Fruit fly (Drosophila melanogaster): ENCODE data around the gene CG14238.

Gene CG14238

DNA sequence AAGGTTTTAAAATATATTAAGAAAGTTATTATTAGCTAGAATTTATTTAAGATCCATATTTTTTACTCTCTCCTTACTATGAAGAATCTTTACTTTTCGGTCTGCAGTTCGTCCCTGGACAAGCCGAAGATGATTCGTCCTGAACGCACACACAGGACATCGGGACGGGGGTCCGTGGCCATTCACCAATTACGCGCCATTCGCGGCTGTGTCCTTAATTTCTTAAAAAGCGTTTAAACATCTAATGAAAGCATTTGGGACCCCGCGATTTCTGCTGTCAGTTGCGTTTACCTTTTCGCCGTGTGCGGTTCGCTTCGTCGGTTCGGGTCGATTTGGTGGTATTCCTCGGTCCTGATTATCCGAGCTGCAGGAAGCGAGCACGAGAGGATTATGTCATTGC lies at the start of gene CG14238:
TSS of gene CG14238 (plus strand) at position 301 of the 400 bp plus-strand sequence.
- no peak for TF ChIP-seq psq (optimal IDR thresholded peaks at IDR 0.05)
- no peak for TF ChIP-seq h (optimal IDR thresholded peaks at IDR 0.05)
- no peak for TF ChIP-seq Myc (optimal IDR thresholded peaks at IDR 0.05)
- no peak for TF ChIP-seq insv (optimal IDR thresholded peaks at IDR 0.05)
- TF ChIP-seq Sin3A (optimal IDR thresholded peaks at IDR 0.05) = no peak
- TF ChIP-seq ttk (optimal IDR thresholded peaks at IDR 0.05) = no peak

DNA sequence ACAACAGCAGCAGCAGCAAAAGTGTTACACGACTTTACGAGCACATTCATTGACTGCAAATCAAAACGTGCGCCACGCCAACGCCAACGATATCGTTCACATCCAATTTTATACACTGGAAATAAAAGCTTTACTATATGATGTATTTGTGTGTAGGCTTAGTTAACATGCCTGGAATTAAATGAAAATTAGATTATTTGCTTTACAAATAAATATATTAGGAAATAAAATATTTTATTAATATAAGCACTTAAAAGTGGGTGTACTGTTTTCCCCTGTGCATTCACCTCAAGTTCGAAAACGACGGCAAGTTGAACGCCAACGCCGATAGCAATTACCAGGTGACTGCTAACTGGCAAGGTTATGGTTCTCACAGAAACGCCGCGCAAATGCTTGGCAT lies 48.3 kb upstream of the CG14238 start:
- TF ChIP-seq Myc (optimal IDR thresholded peaks at IDR 0.05) = no peak

DNA sequence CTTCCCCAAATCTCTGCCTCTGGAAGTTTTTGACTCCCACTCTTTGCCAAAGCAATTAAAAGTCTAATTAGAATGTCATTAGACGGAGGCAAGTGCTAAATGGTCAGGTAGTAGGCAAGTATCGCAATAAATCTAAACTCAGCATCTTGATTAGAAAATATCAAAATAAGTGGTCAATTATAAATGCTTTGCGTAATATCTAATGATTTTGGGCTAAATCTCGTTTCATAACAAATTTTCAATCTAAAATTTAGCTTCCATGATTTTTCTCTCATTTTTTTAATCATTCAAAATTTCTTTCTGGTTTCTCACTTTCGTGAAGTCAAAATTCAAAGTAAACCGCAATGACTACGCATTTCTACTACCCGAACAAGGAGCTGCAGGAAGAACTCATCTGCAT lies 44.3 kb upstream of the CG14238 start, which contains the start of gene Ald2:
TSS of gene Ald2 (plus strand) at position 301 of the 400 bp plus-strand sequence.
- TF ChIP-seq h (optimal IDR thresholded peaks at IDR 0.05) = no peak
- no peak for TF ChIP-seq ttk (optimal IDR thresholded peaks at IDR 0.05)
- no peak for TF ChIP-seq insv (optimal IDR thresholded peaks at IDR 0.05)
- TF ChIP-seq Sin3A (optimal IDR thresholded peaks at IDR 0.05) = no peak

DNA sequence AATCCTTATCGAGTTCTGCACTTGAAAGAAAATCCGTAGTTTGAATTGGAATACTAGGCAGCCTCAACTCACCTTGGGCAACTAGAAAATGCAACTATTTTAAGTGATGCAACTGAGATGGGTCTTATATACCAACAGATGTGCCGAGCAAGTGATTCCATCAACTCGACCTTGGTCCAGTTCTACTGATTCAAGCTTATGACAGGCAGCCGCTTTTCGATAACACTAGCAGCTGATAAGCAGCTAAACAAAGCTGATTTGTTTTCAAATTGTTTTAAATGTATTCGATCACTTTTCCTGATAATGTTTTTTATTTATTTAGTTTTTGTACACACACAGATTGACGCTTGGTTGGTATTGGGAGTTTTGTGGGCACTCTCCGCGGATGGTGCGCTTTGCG lies 33.0 kb upstream of the CG14238 start, which contains the start of gene CG6503:
TSS of gene CG6503 (minus strand) at position 101 of the 400 bp plus-strand sequence.
- TF ChIP-seq Sin3A (optimal IDR thresholded peaks at IDR 0.05) = no peak
- TF ChIP-seq h (optimal IDR thresholded peaks at IDR 0.05) = no peak
- TF ChIP-seq psq (optimal IDR thresholded peaks at IDR 0.05) = no peak
- TF ChIP-seq insv (optimal IDR thresholded peaks at IDR 0.05) = no peak
- no peak for TF ChIP-seq Myc (optimal IDR thresholded peaks at IDR 0.05)
- no peak for TF ChIP-seq ttk (optimal IDR thresholded peaks at IDR 0.05)

DNA sequence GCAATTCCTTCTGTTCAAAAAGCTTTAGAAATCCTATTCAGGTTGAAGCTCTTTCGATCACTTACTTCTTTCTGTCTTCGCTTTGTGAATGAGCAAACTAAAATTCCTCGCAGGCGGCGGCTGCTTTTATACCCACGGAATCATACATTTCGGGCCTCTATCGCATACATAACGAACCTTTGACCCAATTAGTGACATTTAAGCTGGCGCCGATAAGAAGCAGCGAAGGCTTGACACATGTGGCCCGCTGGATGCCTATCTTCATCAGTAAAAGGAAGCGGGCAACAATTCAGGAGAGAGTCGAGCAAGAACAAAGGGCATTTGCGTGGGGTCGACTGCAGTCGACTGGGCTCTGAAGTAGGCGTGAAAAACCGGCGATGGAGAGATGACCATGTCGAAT lies 32.4 kb upstream of the CG14238 start, which contains the start of gene CG34291:
TSS of gene CG34291 (minus strand) at position 101 of the 400 bp plus-strand sequence.
- TF ChIP-seq insv (optimal IDR thresholded peaks at IDR 0.05) = no peak
- TF ChIP-seq Myc (optimal IDR thresholded peaks at IDR 0.05) = no peak
- TF ChIP-seq ttk (optimal IDR thresholded peaks at IDR 0.05) = no peak
- no peak for TF ChIP-seq h (optimal IDR thresholded peaks at IDR 0.05)
- no peak for TF ChIP-seq psq (optimal IDR thresholded peaks at IDR 0.05)
- no peak for TF ChIP-seq Sin3A (optimal IDR thresholded peaks at IDR 0.05)

DNA sequence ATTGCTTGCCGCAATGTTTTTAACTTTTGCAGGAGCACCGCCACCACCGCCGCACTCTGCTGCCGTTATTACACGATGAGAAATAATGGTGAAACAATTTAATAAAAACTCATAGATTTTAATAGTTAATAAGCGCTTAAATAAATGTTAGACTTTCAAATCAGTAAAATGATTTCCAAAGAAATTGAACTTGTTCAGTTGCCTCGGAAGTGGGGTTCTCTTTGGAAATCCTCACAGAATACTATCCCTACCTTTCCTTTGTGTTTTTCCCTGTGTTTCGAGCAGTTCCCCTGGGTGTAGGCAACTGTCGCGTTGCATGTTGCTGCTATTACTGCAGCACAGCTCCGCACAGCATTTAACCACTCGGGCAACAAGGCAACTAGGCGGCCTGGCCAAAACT lies 29.8 kb upstream of the CG14238 start:
- TF ChIP-seq Myc (optimal IDR thresholded peaks at IDR 0.05) (no peak), h (optimal IDR thresholded peaks at IDR 0.05) (no peak), psq (optimal IDR thresholded peaks at IDR 0.05) (no peak), Sin3A (optimal IDR thresholded peaks at IDR 0.05) (no peak), ttk (optimal IDR thresholded peaks at IDR 0.05) (no peak), insv (optimal IDR thresholded peaks at IDR 0.05) (no peak)

DNA sequence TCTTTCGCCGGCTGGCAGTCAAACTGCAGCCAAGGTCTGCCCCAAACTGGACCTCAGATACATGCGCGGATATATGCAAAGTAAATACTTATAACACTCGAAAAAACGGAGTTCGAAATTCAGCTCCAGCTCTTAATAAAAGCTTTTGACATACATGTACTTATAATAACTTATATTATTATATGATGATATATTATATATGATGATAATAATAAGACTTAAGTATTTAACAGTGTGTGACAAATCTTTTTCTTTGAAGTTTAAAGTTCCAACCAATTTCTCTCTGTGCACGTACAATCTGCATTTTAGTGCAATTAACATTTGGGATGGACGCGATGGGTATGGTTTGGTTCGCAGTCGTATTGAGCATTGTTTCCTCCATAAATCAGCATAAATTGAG lies 28.4 kb upstream of the CG14238 start:
- TF ChIP-seq Sin3A (optimal IDR thresholded peaks at IDR 0.05) = no peak
- TF ChIP-seq Myc (optimal IDR thresholded peaks at IDR 0.05) = no peak
- TF ChIP-seq insv (optimal IDR thresholded peaks at IDR 0.05) = no peak
- TF ChIP-seq h (optimal IDR thresholded peaks at IDR 0.05) = no peak
- TF ChIP-seq psq (optimal IDR thresholded peaks at IDR 0.05) = no peak
- no peak for TF ChIP-seq ttk (optimal IDR thresholded peaks at IDR 0.05)

DNA sequence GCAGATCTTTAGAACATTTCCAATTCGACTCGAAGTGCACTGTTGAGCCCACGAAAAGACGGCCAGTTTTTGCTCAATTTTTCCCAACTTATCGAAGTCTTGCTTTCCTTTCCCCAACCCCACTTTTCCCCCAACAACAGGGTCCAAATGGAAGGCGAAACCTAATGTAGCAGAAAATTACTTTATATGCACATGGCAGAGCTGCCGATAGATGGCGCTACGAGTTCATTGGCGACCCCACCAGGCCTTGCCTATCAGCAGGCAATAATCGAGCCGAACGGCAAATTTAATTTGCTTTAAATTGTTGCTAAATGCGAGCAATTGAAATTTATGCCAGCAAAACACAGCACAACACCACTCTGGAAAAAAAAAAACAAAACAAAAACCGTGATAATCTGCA lies 25.5 kb upstream of the CG14238 start:
- TF ChIP-seq h (optimal IDR thresholded peaks at IDR 0.05) = no peak
- TF ChIP-seq Sin3A (optimal IDR thresholded peaks at IDR 0.05) = no peak
- no peak for TF ChIP-seq psq (optimal IDR thresholded peaks at IDR 0.05)
- TF ChIP-seq insv (optimal IDR thresholded peaks at IDR 0.05) = no peak
- no peak for TF ChIP-seq Myc (optimal IDR thresholded peaks at IDR 0.05)
- no peak for TF ChIP-seq ttk (optimal IDR thresholded peaks at IDR 0.05)

DNA sequence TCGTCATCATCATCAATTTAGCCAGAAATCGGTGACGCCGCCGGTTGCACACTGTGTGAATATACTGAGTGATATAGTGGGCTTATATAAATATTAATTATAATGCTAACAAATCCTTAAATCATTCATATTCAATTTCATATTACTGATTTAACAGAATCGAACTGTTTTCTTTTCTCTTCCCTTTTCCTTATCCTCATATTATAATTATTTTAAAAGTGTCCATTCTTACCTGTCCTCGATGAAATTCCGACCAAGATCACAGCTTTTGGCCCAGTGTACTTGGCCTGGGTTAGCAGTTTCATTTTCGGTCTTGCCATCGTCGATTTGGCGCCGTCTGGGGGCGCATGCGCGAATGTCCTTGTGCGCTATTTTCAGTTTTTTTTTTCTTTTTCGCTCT lies 25.1 kb upstream of the CG14238 start:
- no peak for TF ChIP-seq h (optimal IDR thresholded peaks at IDR 0.05)
- TF ChIP-seq Sin3A (optimal IDR thresholded peaks at IDR 0.05) = no peak
- no peak for TF ChIP-seq insv (optimal IDR thresholded peaks at IDR 0.05)
- TF ChIP-seq ttk (optimal IDR thresholded peaks at IDR 0.05) = no peak
- no peak for TF ChIP-seq psq (optimal IDR thresholded peaks at IDR 0.05)
- TF ChIP-seq Myc (optimal IDR thresholded peaks at IDR 0.05) = no peak

DNA sequence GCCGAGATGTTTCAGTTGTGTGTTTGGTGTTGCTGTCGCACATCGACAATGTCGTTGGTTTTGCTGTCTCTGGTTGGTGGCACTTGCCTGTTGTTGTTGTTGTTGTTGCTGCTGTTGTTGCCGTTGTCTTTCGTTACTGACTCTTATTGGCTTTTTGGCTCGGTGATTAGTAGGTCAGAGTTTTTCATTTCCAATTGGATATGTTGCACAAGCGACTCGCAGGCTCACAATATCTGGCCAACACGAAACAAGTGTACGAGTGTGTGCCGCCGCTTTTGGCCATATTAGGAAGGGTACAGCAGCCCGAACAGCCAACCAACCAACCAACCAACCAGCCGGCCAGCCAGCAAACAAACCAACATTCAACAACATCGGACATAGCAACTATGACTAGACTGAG lies 24.3 kb upstream of the CG14238 start:
- TF ChIP-seq Myc (optimal IDR thresholded peaks at IDR 0.05) (no peak), insv (optimal IDR thresholded peaks at IDR 0.05) (no peak), Sin3A (optimal IDR thresholded peaks at IDR 0.05) (no peak), h (optimal IDR thresholded peaks at IDR 0.05) (no peak), ttk (optimal IDR thresholded peaks at IDR 0.05) (no peak), psq (optimal IDR thresholded peaks at IDR 0.05) (no peak)

DNA sequence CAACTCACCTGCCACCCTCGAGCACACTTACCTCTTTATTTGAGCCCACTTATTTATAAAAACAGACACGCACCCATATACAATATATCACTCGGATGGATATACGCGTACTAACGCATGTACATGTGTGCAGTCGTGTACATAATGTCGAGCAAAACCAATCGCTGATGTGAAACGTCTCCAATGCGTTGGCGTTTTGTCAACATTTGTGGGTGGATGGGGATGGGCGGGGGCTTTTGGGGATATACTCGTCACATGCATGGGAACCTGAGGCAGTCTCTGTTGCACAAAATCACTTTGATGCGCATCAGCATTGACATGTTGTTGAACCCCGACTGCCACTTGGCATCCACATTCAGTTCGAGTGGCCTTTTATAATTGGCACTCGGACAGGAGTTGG lies 22.0 kb upstream of the CG14238 start:
- no peak for TF ChIP-seq ttk (optimal IDR thresholded peaks at IDR 0.05)
- TF ChIP-seq insv (optimal IDR thresholded peaks at IDR 0.05) = no peak
- no peak for TF ChIP-seq psq (optimal IDR thresholded peaks at IDR 0.05)
- TF ChIP-seq Sin3A (optimal IDR thresholded peaks at IDR 0.05) = no peak
- TF ChIP-seq h (optimal IDR thresholded peaks at IDR 0.05) = no peak
- no peak for TF ChIP-seq Myc (optimal IDR thresholded peaks at IDR 0.05)

DNA sequence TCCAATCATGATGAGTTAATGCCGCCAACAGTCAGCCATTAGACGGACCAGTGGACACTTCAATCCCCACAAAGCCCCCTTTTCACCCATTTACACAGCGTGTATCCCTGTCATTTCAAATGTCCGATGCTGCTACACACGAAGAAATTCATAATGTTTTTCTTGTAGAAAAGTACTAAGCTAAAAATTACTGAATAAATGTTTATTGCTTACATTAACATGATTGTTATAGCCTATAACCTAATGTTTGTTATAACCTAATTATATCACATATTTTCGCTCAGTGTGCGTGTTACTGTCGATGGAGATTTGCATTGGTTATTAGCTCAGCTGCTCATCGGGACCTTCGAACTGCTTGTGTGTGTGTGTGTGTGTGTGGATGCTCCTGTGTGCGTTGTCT lies 21.5 kb upstream of the CG14238 start:
- no peak for TF ChIP-seq Myc (optimal IDR thresholded peaks at IDR 0.05)
- TF ChIP-seq ttk (optimal IDR thresholded peaks at IDR 0.05) = no peak
- TF ChIP-seq insv (optimal IDR thresholded peaks at IDR 0.05) = no peak
- no peak for TF ChIP-seq psq (optimal IDR thresholded peaks at IDR 0.05)
- TF ChIP-seq h (optimal IDR thresholded peaks at IDR 0.05) = no peak
- TF ChIP-seq Sin3A (optimal IDR thresholded peaks at IDR 0.05) = no peak

DNA sequence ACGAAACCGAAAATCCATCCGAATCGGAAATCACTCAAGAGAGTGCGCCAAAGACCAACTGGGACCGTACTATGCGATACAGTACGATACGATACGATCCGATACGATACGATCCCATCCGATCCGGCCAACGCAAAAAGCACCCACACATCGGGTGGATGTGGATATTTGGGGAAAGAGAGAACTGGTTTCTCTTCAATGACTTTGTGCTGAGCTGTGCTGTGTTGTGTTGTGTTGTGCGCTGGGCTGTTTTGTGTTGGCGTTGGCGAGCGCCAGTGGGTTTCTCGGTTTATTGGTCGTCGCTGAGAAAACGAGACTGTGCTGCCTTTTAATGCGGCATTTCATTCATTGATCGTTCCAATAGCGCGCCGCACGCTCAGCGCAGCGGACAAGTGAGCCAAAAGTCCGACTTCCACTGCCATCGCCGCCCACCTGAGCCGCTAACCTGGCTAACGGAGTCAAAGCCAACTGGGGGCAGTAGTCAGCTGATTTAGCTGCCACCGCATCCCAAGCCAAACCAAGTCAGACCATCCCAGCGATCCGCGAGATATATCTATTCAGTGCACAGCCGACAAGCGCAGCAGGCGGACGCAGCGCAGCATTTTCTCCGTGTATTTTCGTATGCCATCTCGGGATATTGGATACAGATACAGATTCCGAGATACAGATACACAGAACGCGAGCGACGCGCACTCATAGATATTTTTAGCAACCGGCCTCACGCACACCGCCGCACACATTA lies 17.4 kb upstream of the CG14238 start, which contains the start of gene tx:
TSS of gene tx (plus strand) at position 324 of the 742 bp plus-strand sequence.
- TF ChIP-seq h (optimal IDR thresholded peaks at IDR 0.05) (no peak), insv (optimal IDR thresholded peaks at IDR 0.05) (no peak), Myc (optimal IDR thresholded peaks at IDR 0.05) (no peak), ttk (optimal IDR thresholded peaks at IDR 0.05) (no peak), psq (optimal IDR thresholded peaks at IDR 0.05) (no peak), Sin3A (optimal IDR thresholded peaks at IDR 0.05) (no peak)
